Worm (Caenorhabditis elegans) whole organism, L1 larva: ENCODE results near the gene ZK1240.6.

Experiments used
- C04F5.9 ChIP-seq: sonication (generic microtip); optimal IDR thresholded peaks from 2 replicates; lab custom pipeline; 2016; ENCODE audit warnings: missing genetic modification characterization, missing compliant biosample characterization
- C16A3.4 ChIP-seq: fragments of 150-350 bp; optimal IDR thresholded peaks from 2 replicates; lab custom pipeline; 2014; ENCODE audit warnings: missing biosample characterization, missing genetic modification characterization
- F16B12.6 ChIP-seq: fragments of 150-350 bp; optimal IDR thresholded peaks from 2 replicates; lab custom pipeline; 2014; ENCODE audit warnings: missing biosample characterization, missing genetic modification characterization
- ama-1 ChIP-seq: fragments of 150-350 bp; optimal IDR thresholded peaks from 2 replicates; lab custom pipeline; 2014
- blmp-1 ChIP-seq: fragments of 150-350 bp; optimal IDR thresholded peaks from 2 replicates; lab custom pipeline; 2014; ENCODE audit warnings: missing biosample characterization, missing genetic modification characterization
- ceh-8 ChIP-seq: fragments of 200-800 bp; sonication (Bioruptor generic); optimal IDR thresholded peaks from 2 replicates; lab custom pipeline; 2018; ENCODE audit warnings: mild to moderate bottlenecking, missing genetic modification characterization, moderate library complexity, missing compliant biosample characterization
- ceh-82 ChIP-seq, 3 experiments: fragments of 150-350 bp in 1 of 3; sonication (generic microtip) in 2 of 3; optimal IDR thresholded peaks; 2 replicates each; lab custom pipeline; 2014 to 2017; ENCODE audit warnings: missing biosample characterization in 3 of 3, missing genetic modification characterization in 3 of 3
- ceh-88 ChIP-seq: fragments of 200-800 bp; sonication (Bioruptor generic); IDR thresholded peaks from 2 replicates; pipeline ENCODE4 v1.3.6; 2022; ENCODE audit warnings: missing genetic modification characterization, missing compliant biosample characterization
- ces-1 ChIP-seq: fragments of 150-350 bp; optimal IDR thresholded peaks from 2 replicates; lab custom pipeline; 2014; ENCODE audit warnings: missing biosample characterization, missing genetic modification reagents, missing genetic modification characterization
- dpl-1 ChIP-seq, 3 experiments: fragments of 150-350 bp in 2 of 3; sonication (generic microtip) in 1 of 3; optimal IDR thresholded peaks; 2 replicates each; lab custom pipeline; 2014 to 2017; ENCODE audit warnings: missing biosample characterization in 3 of 3, missing genetic modification characterization in 3 of 3, missing genetic modification reagents in 3 of 3
- efl-3 ChIP-seq: fragments of 200-800 bp; sonication (Bioruptor generic); optimal IDR thresholded peaks from 2 replicates; lab custom pipeline; 2018; ENCODE audit warnings: mild to moderate bottlenecking, missing genetic modification characterization, missing compliant biosample characterization
- egl-13 ChIP-seq: sonication (generic microtip); optimal IDR thresholded peaks from 2 replicates; lab custom pipeline; 2016; ENCODE audit warnings: missing genotype, missing genetic modification reagents, missing genetic modification characterization, missing compliant biosample characterization
- elt-2 ChIP-seq: sonication (generic microtip); optimal IDR thresholded peaks from 2 replicates; lab custom pipeline; 2016; ENCODE audit warnings: missing genetic modification characterization, mild to moderate bottlenecking, inconsistent platforms, missing compliant biosample characterization, missing genetic modification reagents
- elt-3 ChIP-seq, 6 experiments: fragments of 150-350 bp in 1 of 6; sonication (generic microtip); optimal IDR thresholded peaks; 2 replicates each; lab custom pipeline; 2017 to 2018; ENCODE audit warnings: missing biosample characterization in 6 of 6, missing genetic modification characterization in 6 of 6, inconsistent platforms in 1 of 6
- fkh-10 ChIP-seq: sonication (generic microtip); optimal IDR thresholded peaks from 2 replicates; lab custom pipeline; 2017; ENCODE audit warnings: missing biosample characterization, missing genetic modification reagents, missing genetic modification characterization
- fkh-8 ChIP-seq: sonication (generic microtip); optimal IDR thresholded peaks from 2 replicates; lab custom pipeline; 2016; ENCODE audit warnings: mild to moderate bottlenecking, missing genetic modification characterization, missing compliant biosample characterization
- fos-1 ChIP-seq: fragments of 150-350 bp; optimal IDR thresholded peaks from 2 replicates; lab custom pipeline; 2014; ENCODE audit warnings: missing biosample characterization, missing genetic modification characterization
- grh-1 ChIP-seq: fragments of 200-800 bp; sonication (Bioruptor generic); IDR thresholded peaks from 2 replicates; pipeline ENCODE4 v1.3.6; 2022; ENCODE audit warnings: missing genetic modification reagents, missing genetic modification characterization, missing compliant biosample characterization
- hlh-17 ChIP-seq: fragments of 200-800 bp; sonication (Bioruptor generic); optimal IDR thresholded peaks from 2 replicates; lab custom pipeline; 2018; ENCODE audit warnings: missing genetic modification characterization, mild to moderate bottlenecking, missing compliant biosample characterization, moderate library complexity, borderline replicate concordance
- irx-1 ChIP-seq: sonication (generic microtip); optimal IDR thresholded peaks from 2 replicates; lab custom pipeline; 2016; ENCODE audit warnings: missing genetic modification characterization, missing compliant biosample characterization
- lin-15B ChIP-seq: fragments of 150-350 bp; sonication (generic microtip); optimal IDR thresholded peaks from 3 replicates; lab custom pipeline; 2014; ENCODE audit warnings: missing biosample characterization, missing genetic modification characterization
- lin-39 ChIP-seq: fragments of 150-350 bp; optimal IDR thresholded peaks from 2 replicates; lab custom pipeline; 2014; ENCODE audit warnings: missing biosample characterization, missing genetic modification reagents, missing genetic modification characterization
- lsy-2 ChIP-seq, 2 experiments: fragments of 150-350 bp; optimal IDR thresholded peaks; 2 replicates each; lab custom pipeline; 2014; ENCODE audit warnings: missing biosample characterization in 2 of 2, missing genetic modification characterization in 2 of 2
- mep-1 ChIP-seq: fragments of 150-350 bp; optimal IDR thresholded peaks from 2 replicates; lab custom pipeline; 2014; ENCODE audit warnings: missing biosample characterization, missing genetic modification characterization
- nhr-11 ChIP-seq: fragments of 150-350 bp; optimal IDR thresholded peaks from 2 replicates; lab custom pipeline; 2014; ENCODE audit warnings: missing biosample characterization, missing genetic modification characterization
- nhr-12 ChIP-seq: sonication (generic microtip); optimal IDR thresholded peaks from 2 replicates; lab custom pipeline; 2017; ENCODE audit warnings: missing biosample characterization, missing genetic modification characterization
- nhr-237 ChIP-seq: fragments of 150-350 bp; optimal IDR thresholded peaks from 2 replicates; lab custom pipeline; 2014; ENCODE audit warnings: missing biosample characterization, missing genetic modification characterization
- nhr-71 ChIP-seq: sonication (generic microtip); optimal IDR thresholded peaks from 2 replicates; lab custom pipeline; 2016; ENCODE audit warnings: mild to moderate bottlenecking, missing genetic modification characterization, moderate library complexity, missing compliant biosample characterization
- nhr-76 ChIP-seq: sonication (generic microtip); optimal IDR thresholded peaks from 2 replicates; lab custom pipeline; 2017; ENCODE audit warnings: missing biosample characterization, missing genetic modification characterization
- nhr-77 ChIP-seq: fragments of 150-350 bp; optimal IDR thresholded peaks from 2 replicates; lab custom pipeline; 2014; ENCODE audit warnings: missing biosample characterization, missing genetic modification characterization
- nhr-84 ChIP-seq: sonication (generic microtip); optimal IDR thresholded peaks from 2 replicates; lab custom pipeline; 2017; ENCODE audit warnings: missing biosample characterization, missing genetic modification characterization
- nhr-90 ChIP-seq: sonication (generic microtip); optimal IDR thresholded peaks from 2 replicates; lab custom pipeline; 2016; ENCODE audit warnings: mild to moderate bottlenecking, missing genetic modification characterization, missing compliant biosample characterization; ENCODE audit not compliant: poor library complexity
- pag-3 ChIP-seq: sonication (generic microtip); optimal IDR thresholded peaks from 2 replicates; lab custom pipeline; 2017; ENCODE audit warnings: missing genetic modification characterization, mild to moderate bottlenecking, missing compliant biosample characterization, antibody characterized with exemption, borderline replicate concordance; ENCODE audit not compliant: insufficient read depth
- pax-3 ChIP-seq: fragments of 200-800 bp; sonication (Bioruptor generic); optimal IDR thresholded peaks from 2 replicates; lab custom pipeline; 2018; ENCODE audit warnings: mild to moderate bottlenecking, missing genetic modification characterization, moderate library complexity, missing compliant biosample characterization
- rnt-1 ChIP-seq: sonication (generic microtip); optimal IDR thresholded peaks from 2 replicates; lab custom pipeline; 2016; ENCODE audit warnings: mild to moderate bottlenecking, missing genetic modification characterization, moderate library complexity, missing compliant biosample characterization
- sptf-1 ChIP-seq: fragments of 150-350 bp; optimal IDR thresholded peaks from 2 replicates; lab custom pipeline; 2014; ENCODE audit warnings: missing biosample characterization, missing genetic modification characterization
- sup-37 ChIP-seq: fragments of 200-800 bp; sonication (Bioruptor generic); optimal IDR thresholded peaks from 2 replicates; lab custom pipeline; 2018; ENCODE audit warnings: mild to moderate bottlenecking, missing genetic modification characterization, missing compliant biosample characterization
- swsn-7 ChIP-seq: sonication (generic microtip); optimal IDR thresholded peaks from 2 replicates; lab custom pipeline; 2016; ENCODE audit warnings: missing genetic modification characterization, missing compliant biosample characterization
- tbx-2 ChIP-seq: sonication (generic microtip); optimal IDR thresholded peaks from 2 replicates; lab custom pipeline; 2016; ENCODE audit warnings: missing genetic modification characterization, missing compliant biosample characterization
- tlp-1 ChIP-seq: fragments of 150-350 bp; optimal IDR thresholded peaks from 2 replicates; lab custom pipeline; 2014; ENCODE audit warnings: missing biosample characterization, missing genetic modification characterization
- unc-130 ChIP-seq: fragments of 150-350 bp; optimal IDR thresholded peaks from 2 replicates; lab custom pipeline; 2017; ENCODE audit warnings: missing biosample characterization, missing genetic modification characterization, inconsistent platforms
- vab-15 ChIP-seq: sonication (generic microtip); optimal IDR thresholded peaks from 2 replicates; lab custom pipeline; 2017; ENCODE audit warnings: missing genotype, mild to moderate bottlenecking, missing genetic modification characterization, missing compliant biosample characterization
- zag-1 ChIP-seq: fragments of 150-350 bp; optimal IDR thresholded peaks from 2 replicates; lab custom pipeline; 2014; ENCODE audit warnings: missing biosample characterization, missing genetic modification characterization

Gene ZK1240.6

ce11 chrII:2342004-2342479 is 19.3 kb upstream of the ZK1240.6 start, which contains the start of gene F43C11.6 (continued):
- TF ChIP-seq elt-3 (tag; optimal IDR thresholded peaks at IDR 0.05; lab: Kevin White, UChicago) = no peak
- no peak for TF ChIP-seq nhr-76
- TF ChIP-seq dpl-1 (GFP tag; optimal IDR thresholded peaks at IDR 0.05; lab: Kevin White, UChicago) = peak; percentile 35 to 76 (median 37)
- TF ChIP-seq vab-15 (tag; lab: Kevin White, UChicago) = no peak
- peak; percentile 81 for TF ChIP-seq rnt-1
- no peak for TF ChIP-seq ceh-8 (GFP tag; lab: Kevin White, UChicago)
- TF ChIP-seq C16A3.4 (tag; lab: Kevin White, UChicago) = peak; percentile 55
- TF ChIP-seq nhr-11 (tag; lab: Kevin White, UChicago) = no peak
- TF ChIP-seq fos-1 (tag; lab: Kevin White, UChicago) = no peak
- TF ChIP-seq ama-1 = no peak
- peak; percentile 7 for TF ChIP-seq swsn-7 (tag; lab: Kevin White, UChicago)
- no peak for TF ChIP-seq nhr-90 (tag; lab: Kevin White, UChicago)
- TF ChIP-seq lin-39 (tag; lab: Kevin White, UChicago) = no peak
- peak; percentile 37 to 73 for TF ChIP-seq lsy-2 (tag; optimal IDR thresholded peaks at IDR 0.05; lab: Kevin White, UChicago)
- TF ChIP-seq nhr-237 (tag; lab: Kevin White, UChicago) = no peak
- no peak for TF ChIP-seq tbx-2 (tag; lab: Kevin White, UChicago)
- no peak for TF ChIP-seq fkh-10
- no peak for TF ChIP-seq pax-3 (tag; lab: Kevin White, UChicago)
- TF ChIP-seq blmp-1 (tag; lab: Kevin White, UChicago) = no peak
- no peak for TF ChIP-seq irx-1
- TF ChIP-seq efl-3 (GFP tag; lab: Kevin White, UChicago) = no peak
- no peak for TF ChIP-seq egl-13 (tag; lab: Kevin White, UChicago)
- TF ChIP-seq zag-1 (tag; lab: Kevin White, UChicago) = no peak
- TF ChIP-seq nhr-71 (tag; lab: Kevin White, UChicago) = no peak
- no peak for TF ChIP-seq grh-1 (GFP tag; lab: Robert Waterston, UW)
- TF ChIP-seq unc-130 (tag; lab: Kevin White, UChicago) = no peak
- TF ChIP-seq ceh-88 (GFP tag; lab: Robert Waterston, UW) = no peak
- no peak for TF ChIP-seq sup-37 (GFP tag; lab: Kevin White, UChicago)
- TF ChIP-seq ceh-82 (tag; optimal IDR thresholded peaks at IDR 0.05; lab: Kevin White, UChicago) = peak in 2 of 3 experiments; percentile 8 to 54
- TF ChIP-seq ces-1 (GFP tag; lab: Kevin White, UChicago) = no peak
- TF ChIP-seq C04F5.9 = no peak
- no peak for TF ChIP-seq elt-2 (tag; lab: Kevin White, UChicago)
- TF ChIP-seq fkh-8 (tag; lab: Kevin White, UChicago) = no peak
- TF ChIP-seq F16B12.6 (tag; lab: Kevin White, UChicago) = peak; percentile 48
- TF ChIP-seq sptf-1 (tag; lab: Kevin White, UChicago) = no peak
- peak; percentile 27 for TF ChIP-seq lin-15B (tag; lab: Kevin White, UChicago)
- TF ChIP-seq pag-3 (tag; lab: Kevin White, UChicago) = no peak
- TF ChIP-seq nhr-12 (tag; lab: Kevin White, UChicago) = no peak
- TF ChIP-seq nhr-84 (tag; lab: Kevin White, UChicago) = no peak
- TF ChIP-seq mep-1 = no peak
- no peak for TF ChIP-seq nhr-77
- TF ChIP-seq tlp-1 = no peak
- no peak for TF ChIP-seq hlh-17
- TF ChIP-seq, all 84 proteins: peak for 15

- no peak for TF ChIP-seq C04F5.9
Measured at ce11 chrII:2341515-2341914, 18.8 kb upstream of the ZK1240.6 start, which contains the start of gene enri-1. Gene enri-1 (minus strand): TSS chrII:2341615.
